Fruit fly (Drosophila melanogaster) whole organism, embryonic: ENCODE data around the gene Mvb12.

Source experiments
- Aef1 ChIP-seq: fragments of 200-800 bp; sonication (Bioruptor generic); IDR thresholded peaks from 3 replicates; pipeline ENCODE4 v1.3.6; 2022; ENCODE audit warnings: missing biosample characterization, missing genetic modification characterization
- B-H2 ChIP-seq: fragments of 200-800 bp; sonication (Bioruptor generic); optimal IDR thresholded peaks from 2 replicates; lab custom pipeline; 2018; ENCODE audit warnings: missing biosample characterization, mild to moderate bottlenecking, missing genetic modification characterization
- BtbVII ChIP-seq: fragments of 200-800 bp; sonication (Bioruptor generic); optimal IDR thresholded peaks from 3 replicates; lab custom pipeline; 2017; ENCODE audit warnings: missing biosample characterization, mild to moderate bottlenecking, missing genetic modification characterization
- CG10267 ChIP-seq: fragments of 200-800 bp; sonication (Bioruptor generic); optimal IDR thresholded peaks from 2 replicates; lab custom pipeline; 2018; ENCODE audit warnings: missing biosample characterization, mild to moderate bottlenecking, missing genetic modification characterization, moderate library complexity
- CG10565 ChIP-seq: fragments of 200-800 bp; sonication (Bioruptor generic); optimal IDR thresholded peaks from 3 replicates; lab custom pipeline; 2016; ENCODE audit warnings: missing biosample characterization, mild to moderate bottlenecking, missing genetic modification characterization
- CG11247 ChIP-seq: fragments of 200-800 bp; sonication (Bioruptor generic); IDR thresholded peaks from 2 replicates; pipeline ENCODE4 v1.3.6; 2022; ENCODE audit warnings: missing biosample characterization, missing genetic modification characterization
- CG11504 ChIP-seq: fragments of 200-800 bp; sonication (Bioruptor generic); optimal IDR thresholded peaks from 3 replicates; lab custom pipeline; 2019; ENCODE audit warnings: missing biosample characterization, mild to moderate bottlenecking, missing genetic modification characterization, moderate library complexity
- CG11560 ChIP-seq: fragments of 200-800 bp; sonication (Bioruptor generic); IDR thresholded peaks from 3 replicates; pipeline ENCODE4 v1.3.6; 2022; ENCODE audit warnings: missing biosample characterization, missing genetic modification characterization
- CG11696 ChIP-seq: fragments of 200-800 bp; sonication (Bioruptor generic); IDR thresholded peaks from 2 replicates; pipeline ENCODE4 v1.3.6; 2022; ENCODE audit warnings: missing biosample characterization, missing genetic modification characterization
- CG12155 ChIP-seq: fragments of 200-800 bp; sonication (Bioruptor generic); optimal IDR thresholded peaks from 3 replicates; lab custom pipeline; 2016; ENCODE audit warnings: missing biosample characterization, missing genetic modification characterization
- CG12942 ChIP-seq: fragments of 200-800 bp; sonication (Bioruptor generic); optimal IDR thresholded peaks from 3 replicates; lab custom pipeline; 2016; ENCODE audit warnings: missing biosample characterization, missing genetic modification characterization
- CG13296 ChIP-seq: fragments of 200-800 bp; sonication (Bioruptor generic); optimal IDR thresholded peaks from 3 replicates; lab custom pipeline; 2018; ENCODE audit warnings: missing biosample characterization, mild to moderate bottlenecking, missing genetic modification characterization
- CG14965 ChIP-seq: fragments of 200-800 bp; sonication (Bioruptor generic); optimal IDR thresholded peaks from 2 replicates; lab custom pipeline; 2016; ENCODE audit warnings: missing biosample characterization, missing genetic modification characterization, borderline replicate concordance
- CG17612 ChIP-seq: fragments of 200-800 bp; sonication (Bioruptor generic); IDR thresholded peaks from 2 replicates; pipeline ENCODE4 v1.3.6; 2022; ENCODE audit warnings: missing biosample characterization, missing genetic modification characterization
- CG17829 ChIP-seq: fragments of 200-800 bp; optimal IDR thresholded peaks from 2 replicates; lab custom pipeline; 2019; ENCODE audit warnings: missing biosample characterization, mild to moderate bottlenecking, missing genetic modification characterization, moderate library complexity
- CG18011 ChIP-seq: fragments of 200-800 bp; sonication (Bioruptor generic); optimal IDR thresholded peaks from 2 replicates; lab custom pipeline; 2017; ENCODE audit warnings: missing biosample characterization, missing genetic modification characterization, mild to moderate bottlenecking, moderate library complexity, missing genotype
- CG2116 ChIP-seq: fragments of 200-800 bp; sonication (Bioruptor generic); optimal IDR thresholded peaks from 3 replicates; lab custom pipeline; 2018; ENCODE audit warnings: missing biosample characterization, mild to moderate bottlenecking, missing genetic modification characterization
- CG2199 ChIP-seq: fragments of 200-800 bp; sonication (Bioruptor generic); IDR thresholded peaks from 3 replicates; pipeline ENCODE4 v1.3.6; 2022; ENCODE audit warnings: missing biosample characterization, missing genetic modification characterization
- CG2202 ChIP-seq: fragments of 200-800 bp; sonication (Bioruptor generic); optimal IDR thresholded peaks from 2 replicates; lab custom pipeline; 2018; ENCODE audit warnings: missing biosample characterization, mild to moderate bottlenecking, missing genetic modification characterization
- CG2678 ChIP-seq: fragments of 200-800 bp; sonication (Bioruptor generic); optimal IDR thresholded peaks from 3 replicates; lab custom pipeline; 2019; ENCODE audit warnings: missing biosample characterization, mild to moderate bottlenecking, missing genetic modification characterization, moderate library complexity
- CG3407 ChIP-seq: fragments of 200-800 bp; sonication (Bioruptor generic); optimal IDR thresholded peaks from 2 replicates; lab custom pipeline; 2018; ENCODE audit warnings: missing biosample characterization, mild to moderate bottlenecking, missing genetic modification characterization
- CG6791 ChIP-seq: fragments of 200-800 bp; sonication (Bioruptor generic); IDR thresholded peaks from 3 replicates; pipeline ENCODE4 v1.3.6; 2022; ENCODE audit warnings: missing biosample characterization, missing genetic modification characterization; ENCODE audit not compliant: partially characterized antibody
- CG9932 ChIP-seq: fragments of 200-800 bp; sonication (Bioruptor generic); IDR thresholded peaks from 2 replicates; pipeline ENCODE4 v1.3.6; 2022; ENCODE audit warnings: missing biosample characterization, missing genetic modification characterization
- Dip3 ChIP-seq: fragments of 200-800 bp; sonication (Bioruptor generic); optimal IDR thresholded peaks from 3 replicates; lab custom pipeline; 2016; ENCODE audit warnings: missing biosample characterization, missing genetic modification characterization
- Eip74EF ChIP-seq, 2 experiments: fragments of 200-800 bp in 1 of 2; fragments of >200 bp in 1 of 2; sonication (Bioruptor generic) in 1 of 2; optimal IDR thresholded peaks; 2 replicates each; lab custom pipeline; 2017 to 2019; ENCODE audit warnings: missing biosample characterization in 2 of 2, missing genetic modification characterization in 2 of 2, mild to moderate bottlenecking in 1 of 2, moderate library complexity in 1 of 2
- Ets97D ChIP-seq: fragments of 200-800 bp; sonication (Bioruptor generic); optimal IDR thresholded peaks from 3 replicates; lab custom pipeline; 2016; ENCODE audit warnings: missing biosample characterization, missing genetic modification characterization
- HLH54F ChIP-seq: fragments of 200-800 bp; sonication (Bioruptor generic); optimal IDR thresholded peaks from 3 replicates; lab custom pipeline; 2016; ENCODE audit warnings: missing biosample characterization, missing genetic modification characterization
- Hr3 ChIP-seq: fragments of 200-800 bp; sonication (Bioruptor generic); optimal IDR thresholded peaks from 3 replicates; lab custom pipeline; 2016; ENCODE audit warnings: missing biosample characterization, missing genetic modification characterization
- Hr78 ChIP-seq, 2 experiments: fragments of 200-800 bp in 1 of 2; fragments of >200 bp in 1 of 2; sonication (Bioruptor generic) in 1 of 2; optimal IDR thresholded peaks; 2 replicates each; lab custom pipeline; 2017 to 2019; ENCODE audit warnings: missing biosample characterization in 2 of 2, missing genetic modification characterization in 2 of 2, mild to moderate bottlenecking in 1 of 2, moderate library complexity in 1 of 2
- MESR4 ChIP-seq: fragments of 200-800 bp; sonication (Bioruptor generic); optimal IDR thresholded peaks from 2 replicates; lab custom pipeline; 2018; ENCODE audit warnings: missing biosample characterization, mild to moderate bottlenecking, missing genetic modification characterization, moderate library complexity
- Myb ChIP-seq: fragments of 200-800 bp; sonication (Bioruptor generic); optimal IDR thresholded peaks from 2 replicates; lab custom pipeline; 2016; ENCODE audit warnings: missing biosample characterization, missing genetic modification characterization
- NC2β ChIP-seq: fragments of 200-800 bp; sonication (Bioruptor generic); optimal IDR thresholded peaks from 2 replicates; lab custom pipeline; 2016; ENCODE audit warnings: missing biosample characterization, missing genetic modification characterization
- Nf-YA ChIP-seq: fragments of 200-800 bp; sonication (Bioruptor generic); IDR thresholded peaks from 2 replicates; pipeline ENCODE4 v1.3.6; 2022; ENCODE audit warnings: missing biosample characterization, missing genetic modification characterization
- NfI ChIP-seq: fragments of 200-800 bp; sonication (Bioruptor generic); optimal IDR thresholded peaks from 3 replicates; lab custom pipeline; 2018; ENCODE audit warnings: missing biosample characterization, mild to moderate bottlenecking, missing genetic modification characterization, moderate library complexity
- Oaz ChIP-seq: fragments of 200-800 bp; sonication (Bioruptor generic); IDR thresholded peaks from 2 replicates; pipeline ENCODE4 v1.3.6; 2022; ENCODE audit warnings: missing biosample characterization, missing genetic modification characterization
- Pdp1 ChIP-seq, 2 experiments: fragments of 200-800 bp; sonication (Bioruptor generic); optimal IDR thresholded peaks; 3 replicates each; lab custom pipeline; 2016; ENCODE audit warnings: missing biosample characterization in 2 of 2, missing genetic modification characterization in 2 of 2, mild to moderate bottlenecking in 1 of 2, moderate library complexity in 1 of 2
- Spps ChIP-seq: fragments of 200-800 bp; sonication (Bioruptor generic); optimal IDR thresholded peaks from 2 replicates; lab custom pipeline; 2018; ENCODE audit warnings: missing biosample characterization, mild to moderate bottlenecking, missing genetic modification characterization
- bbx ChIP-seq: fragments of 200-800 bp; sonication (Bioruptor generic); IDR thresholded peaks from 2 replicates; pipeline ENCODE4 v1.3.6; 2022; ENCODE audit warnings: missing biosample characterization, missing genetic modification characterization; ENCODE audit not compliant: partially characterized antibody
- dm ChIP-seq: fragments of 200-800 bp; sonication (Bioruptor generic); optimal IDR thresholded peaks from 3 replicates; lab custom pipeline; 2016; ENCODE audit warnings: missing biosample characterization, missing genetic modification characterization
- fd64A ChIP-seq: fragments of 200-800 bp; sonication (Bioruptor generic); optimal IDR thresholded peaks from 3 replicates; lab custom pipeline; 2018; ENCODE audit warnings: missing biosample characterization, mild to moderate bottlenecking, missing genetic modification characterization
- fru ChIP-seq: fragments of >200 bp; optimal IDR thresholded peaks from 2 replicates; lab custom pipeline; 2017
- jigr1 ChIP-seq: fragments of 200-800 bp; sonication (Bioruptor generic); IDR thresholded peaks from 3 replicates; pipeline ENCODE4 v1.3.6; 2022; ENCODE audit warnings: missing biosample characterization, missing genetic modification characterization
- mam ChIP-seq: fragments of 200-800 bp; sonication (Bioruptor generic); optimal IDR thresholded peaks from 3 replicates; lab custom pipeline; 2016; ENCODE audit warnings: missing biosample characterization, missing genetic modification characterization
- otp ChIP-seq: fragments of 200-800 bp; sonication (Bioruptor generic); IDR thresholded peaks from 3 replicates; pipeline ENCODE4, ENCODE4 v1.3.6; 2022; ENCODE audit warnings: missing biosample characterization, missing genetic modification characterization
- pho ChIP-seq: fragments of 200-800 bp; sonication (Bioruptor generic); optimal IDR thresholded peaks from 2 replicates; lab custom pipeline; 2016; ENCODE audit warnings: missing biosample characterization, missing genetic modification characterization
- pnt ChIP-seq: fragments of 200-800 bp; sonication (Bioruptor generic); optimal IDR thresholded peaks from 3 replicates; lab custom pipeline; 2016; ENCODE audit warnings: missing biosample characterization, missing genetic modification characterization
- pzg ChIP-seq: fragments of 200-800 bp; sonication (Bioruptor generic); optimal IDR thresholded peaks from 3 replicates; lab custom pipeline; 2018; ENCODE audit warnings: missing biosample characterization, mild to moderate bottlenecking, missing genetic modification characterization, moderate library complexity
- rib ChIP-seq: fragments of 200-800 bp; sonication (Bioruptor generic); IDR thresholded peaks from 2 replicates; pipeline ENCODE4 v1.3.6; 2022; ENCODE audit warnings: missing biosample characterization, missing genetic modification characterization
- row ChIP-seq: fragments of 200-800 bp; sonication (Bioruptor generic); IDR thresholded peaks from 3 replicates; pipeline ENCODE4 v1.3.6; 2022; ENCODE audit warnings: missing biosample characterization, missing genetic modification characterization
- sqz ChIP-seq: fragments of 200-800 bp; sonication (Bioruptor generic); optimal IDR thresholded peaks from 3 replicates; lab custom pipeline; 2018; ENCODE audit warnings: missing biosample characterization, mild to moderate bottlenecking, missing genetic modification characterization
- sr ChIP-seq: fragments of 200-800 bp; sonication (Bioruptor generic); IDR thresholded peaks from 3 replicates; pipeline ENCODE4 v1.3.6; 2022; ENCODE audit warnings: missing biosample characterization, missing genetic modification characterization
- vvl ChIP-seq: fragments of 200-800 bp; sonication (Bioruptor generic); IDR thresholded peaks from 2 replicates; pipeline ENCODE4 v1.3.6; 2022; ENCODE audit warnings: missing biosample characterization, missing genetic modification characterization

The Mvb12 gene

dm6 chrX:18085470-18085797 lies 15.7 kb downstream of the Mvb12 start, which contains the start of gene Ada3 (continued):
- TF ChIP-seq CG6791 (GFP tag; lab: Robert Waterston, UW) (no peak), Spps (tag; lab: Kevin White, UChicago) (no peak), CG10565 (GFP tag; lab: Kevin White, UChicago) (no peak), Hr3 (GFP tag; lab: Kevin White, UChicago) (peak; percentile 79), CG13296 (peak; percentile 66), CG11696 (GFP tag; lab: Robert Waterston, UW) (no peak), CG12155 (GFP tag; lab: Kevin White, UChicago) (peak; percentile 82), bbx (GFP tag; lab: Robert Waterston, UW) (no peak), pho (GFP tag; lab: Kevin White, UChicago) (peak; percentile 73), fd64A (GFP tag; lab: Kevin White, UChicago) (no peak), rib (GFP tag; lab: Robert Waterston, UW) (no peak), CG2199 (no peak), CG11504 (tag; lab: Kevin White, UChicago) (peak; percentile 76), vvl (GFP tag; lab: Robert Waterston, UW) (no peak; the same call in none of the 2 replicates), fru (no peak), CG18011 (GFP tag; lab: Kevin White, UChicago) (peak; percentile 53), CG3407 (peak; percentile 52), dm (GFP tag; lab: Kevin White, UChicago) (peak; percentile 75), B-H2 (peak; percentile 59), NfI (peak; percentile 69), Eip74EF (GFP tag; optimal IDR thresholded peaks at IDR 0.05; lab: Kevin White, UChicago) (no peak), NC2β (peak; percentile 76), BtbVII (GFP tag; lab: Kevin White, UChicago) (peak; percentile 65), CG11560 (tag; lab: Robert Waterston, UW) (no peak), MESR4 (no peak), mam (GFP tag; lab: Kevin White, UChicago) (peak; percentile 83), Dip3 (GFP tag; lab: Kevin White, UChicago) (peak; percentile 83), CG2202 (tag; lab: Kevin White, UChicago) (no peak), sqz (GFP tag; lab: Kevin White, UChicago) (peak; percentile 34), pzg (GFP tag; lab: Kevin White, UChicago) (peak; percentile 65), otp (GFP tag; lab: Robert Waterston, UW) (no peak; the same call in 2 of the 3 replicates), CG17829 (tag; lab: Kevin White, UChicago) (peak; percentile 65), CG9932 (peak; percentile 85), row (GFP tag; lab: Robert Waterston, UW) (peak; percentile 88), Nf-YA (GFP tag; lab: Robert Waterston, UW) (no peak), CG2116 (peak; percentile 57), Pdp1 (GFP tag; optimal IDR thresholded peaks at IDR 0.05; lab: Kevin White, UChicago) (peak; percentile 67 to 80), Aef1 (GFP tag; lab: Robert Waterston, UW) (peak; percentile 63), Oaz (GFP tag; lab: Robert Waterston, UW) (peak; percentile 57), HLH54F (peak; percentile 75), CG2678 (tag; lab: Kevin White, UChicago) (peak; percentile 74), Hr78 (GFP tag; optimal IDR thresholded peaks at IDR 0.05; lab: Kevin White, UChicago) (no peak), Myb (GFP tag; lab: Kevin White, UChicago) (peak; percentile 45), CG11247 (GFP tag; lab: Robert Waterston, UW) (peak; percentile 53; the same call in 1 of the 2 replicates), Ets97D (GFP tag; lab: Kevin White, UChicago) (peak; percentile 67), sr (GFP tag; lab: Robert Waterston, UW) (no peak), CG17612 (GFP tag; lab: Robert Waterston, UW) (0 out of 2 replicates have a peak, but pooled peaks have one; percentile 4), CG12942 (GFP tag; lab: Kevin White, UChicago) (peak; percentile 66), jigr1 (GFP tag; lab: Robert Waterston, UW) (no peak), CG10267 (tag; lab: Kevin White, UChicago) (peak; percentile 93), CG14965 (GFP tag; lab: Kevin White, UChicago) (no peak), pnt (GFP tag; lab: Kevin White, UChicago) (peak; percentile 82)
